Worm (Caenorhabditis elegans): ENCODE results near the gene F14H8.2.
A peak's percentile ranks its signal among the peaks of the same experiment; 100 is the strongest.
"Not testable (repeated sequence)": the region's sequence is repeated elsewhere in the genome, so short reads cannot be mapped to it uniquely, and the experiment has no call there.

The F14H8.2 gene

DNA sequence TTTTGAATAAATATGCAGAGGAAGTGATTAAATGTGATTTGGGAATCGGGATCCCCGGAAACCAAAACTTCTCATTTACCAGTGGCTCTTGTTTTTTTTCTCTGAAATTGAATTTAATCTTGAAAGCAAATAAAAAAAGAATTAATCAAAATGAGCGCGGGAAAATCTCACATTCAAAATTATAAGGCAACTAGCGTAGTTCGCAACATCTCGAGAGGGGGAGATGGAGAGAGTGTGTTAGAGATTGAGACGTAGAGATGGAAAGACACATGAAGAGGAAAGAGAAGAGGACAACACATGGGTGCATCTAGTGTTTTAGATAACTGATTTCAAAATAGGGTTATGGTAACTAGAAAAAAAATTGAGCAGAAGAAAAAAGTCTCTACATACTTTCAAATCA is 28.0 kb upstream of the F14H8.2 start, which contains the start of gene sdc-3:
sdc-3 (minus strand) TSS at position 101 of the 400 bp plus-strand sequence.
- TF ChIP-seq aha-1 (tag), result peak; percentile 73
- TF ChIP-seq nhr-28 (tag; optimal IDR thresholded peaks at IDR 0.05), result peak; percentile 32
- TF ChIP-seq daf-16 (GFP tag; optimal IDR thresholded peaks at IDR 0.05), result no peak
- TF ChIP-seq daf-16 (tag; optimal IDR thresholded peaks at IDR 0.05), result peak; percentile 14
- TF ChIP-seq mxl-3 (GFP tag; optimal IDR thresholded peaks at IDR 0.05), result peak; percentile 19
- no peak for TF ChIP-seq mep-1 (tag; optimal IDR thresholded peaks at IDR 0.05)

DNA sequence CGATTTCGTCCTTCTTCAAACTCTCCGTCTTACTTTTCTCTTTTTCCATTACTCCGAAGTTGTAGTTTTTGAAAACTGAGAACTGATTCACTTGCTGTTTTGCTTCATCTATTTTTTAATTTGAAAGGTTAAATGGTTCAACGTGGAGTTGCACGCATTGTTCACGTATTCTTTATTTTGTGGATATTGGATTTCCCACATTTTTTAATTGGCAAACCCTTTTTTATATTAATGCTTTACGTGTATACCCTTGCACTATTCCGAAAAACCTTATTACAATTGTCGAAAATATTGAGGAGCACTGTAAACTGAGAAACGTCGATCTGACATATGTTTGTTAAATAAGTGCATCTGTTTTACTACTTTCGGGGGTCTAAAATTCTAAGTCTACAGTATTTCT is 16.6 kb upstream of the F14H8.2 start, which contains the start of gene melo-3:
melo-3 (minus strand) TSS at position 101 of the 400 bp plus-strand sequence.
- TF ChIP-seq hmg-1.1 (GFP tag; IDR thresholded peaks at IDR 0.05); pha-4 (GFP tag; IDR thresholded peaks at IDR 0.05); pha-4 (tag; optimal IDR thresholded peaks at IDR 0.05); jun-1 (tag; optimal IDR thresholded peaks at IDR 0.05): not testable (repeated sequence)

DNA sequence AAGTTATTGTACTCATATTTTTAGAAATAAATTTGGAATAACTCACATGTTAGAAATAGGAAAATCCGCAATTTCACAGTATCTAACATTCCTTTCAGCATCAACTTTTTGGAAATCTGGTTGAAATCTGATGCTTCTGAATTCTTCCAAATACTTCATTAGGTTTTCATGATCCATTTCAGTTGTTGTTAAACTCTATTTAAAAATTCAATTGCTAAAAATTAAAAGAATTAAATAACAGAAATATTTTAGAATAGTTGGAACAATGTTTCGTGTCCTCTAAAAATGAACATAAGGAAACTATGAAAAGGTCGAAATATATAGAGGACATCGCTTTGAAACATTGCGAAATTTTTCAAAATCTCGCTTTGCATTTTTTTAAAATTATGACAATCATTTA is 11.2 kb upstream of the F14H8.2 start, which contains the start of gene cng-1:
cng-1 (minus strand) TSS at position 101 of the 400 bp plus-strand sequence.
- TF ChIP-seq zip-11 (GFP tag; IDR thresholded peaks at IDR 0.05); fos-1 (tag; optimal IDR thresholded peaks at IDR 0.05); F37D6.2 (tag; optimal IDR thresholded peaks at IDR 0.05): not testable (repeated sequence)

DNA sequence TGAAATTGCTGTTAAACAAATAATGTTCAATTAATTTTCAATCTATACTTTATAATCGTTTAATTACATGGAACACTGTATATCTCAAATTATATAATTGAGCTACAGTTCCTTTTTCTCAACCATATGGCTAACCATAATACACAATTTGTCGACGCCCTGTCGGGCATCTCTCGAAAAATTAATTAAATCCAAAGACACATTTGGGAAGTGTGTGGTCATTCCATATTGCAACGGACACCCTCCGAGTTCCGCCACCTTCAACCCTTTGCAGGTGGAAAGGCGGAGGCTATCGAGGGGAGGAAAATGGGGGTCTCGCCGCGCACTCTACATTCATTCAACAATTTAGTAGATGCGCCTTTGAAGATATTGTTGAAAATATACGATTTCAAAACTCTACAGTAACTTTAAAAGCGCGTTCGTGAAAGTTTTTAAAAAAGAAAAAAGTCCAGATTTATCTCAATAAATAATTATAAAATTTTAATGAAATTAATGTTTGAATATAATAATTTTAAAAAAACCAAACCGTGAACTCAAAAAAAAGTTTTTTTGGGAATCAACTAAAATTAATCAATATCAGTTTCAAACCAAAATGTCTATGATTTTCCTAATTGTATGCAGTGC is 8.9 kb upstream of the F14H8.2 start, which contains the start of gene F14H8.8:
F14H8.8 (plus strand) TSS at position 574 of the 624 bp plus-strand sequence.
- TF ChIP-seq F49E8.2 (tag; optimal IDR thresholded peaks at IDR 0.05; ENCODE audit: borderline replicate concordance), result peak; percentile 80
- peak; percentile 9 for TF ChIP-seq duxl-1 (tag; optimal IDR thresholded peaks at IDR 0.05; ENCODE audit: poor library complexity)
- no peak for TF ChIP-seq ZK337.2 (GFP tag; IDR thresholded peaks at IDR 0.05)
- peak; percentile 31; the same call in 1 of the 2 replicates for TF ChIP-seq arid-1 (GFP tag; conservative IDR thresholded peaks at IDR 0.05)
- no peak for TF ChIP-seq nhr-48 (tag; optimal IDR thresholded peaks at IDR 0.05)
- TF ChIP-seq egl-43 (GFP tag; IDR thresholded peaks at IDR 0.05), result 0 out of 2 replicates have a peak, but pooled peaks have one; percentile 39
- peak; percentile 49; the same call in 1 of the 2 replicates for TF ChIP-seq Y48G9A.11 (GFP tag; IDR thresholded peaks at IDR 0.05)
- TF ChIP-seq nhr-6 (tag; optimal IDR thresholded peaks at IDR 0.05), result peak; percentile 41
- TF ChIP-seq unc-130 (GFP tag; optimal IDR thresholded peaks at IDR 0.05), result peak; percentile 36
- TF ChIP-seq snpc-4 (tag; optimal IDR thresholded peaks at IDR 0.05), result peak; percentile 77
- TF ChIP-seq lin-38 (GFP tag; IDR thresholded peaks at IDR 0.05), result peak; percentile 60
- TF ChIP-seq snpc-1.2 (GFP tag; IDR thresholded peaks at IDR 0.05), result peak; percentile 77
- TF ChIP-seq T26A8.4 (GFP tag; IDR thresholded peaks at IDR 0.05), result peak; percentile 63; the same call in 1 of the 2 replicates
- TF ChIP-seq zfp-3 (GFP tag; conservative IDR thresholded peaks at IDR 0.05), result no peak

- TF ChIP-seq F26F4.8 (GFP tag; conservative IDR thresholded peaks at IDR 0.05) (no peak), ceh-44 (GFP tag; IDR thresholded peaks at IDR 0.05) (no peak), T26A8.4 (GFP tag; IDR thresholded peaks at IDR 0.05) (no peak), madf-9 (GFP tag; conservative IDR thresholded peaks at IDR 0.05) (no peak), mdt-29 (GFP tag; IDR thresholded peaks at IDR 0.05) (no peak), ZK546.5 (tag; optimal IDR thresholded peaks at IDR 0.05) (no peak), saeg-2 (GFP tag; IDR thresholded peaks at IDR 0.05) (no peak), ces-1 (GFP tag; optimal IDR thresholded peaks at IDR 0.05) (no peak), sdz-12 (GFP tag; optimal IDR thresholded peaks at IDR 0.05) (no peak), fkh-10 (GFP tag; optimal IDR thresholded peaks at IDR 0.05) (no peak), nhr-77 (tag; optimal IDR thresholded peaks at IDR 0.05) (no peak), ztf-11 (tag; optimal IDR thresholded peaks at IDR 0.05) (no peak), lsy-2 (tag; optimal IDR thresholded peaks at IDR 0.05) (no peak), F37D6.2 (tag; optimal IDR thresholded peaks at IDR 0.05) (no peak), ceh-82 (tag; optimal IDR thresholded peaks at IDR 0.05) (no peak)
These were observed 3.4 kb upstream of the F14H8.2 start, which contains the start of gene F14H8.4 for ce11 chrV:15023544-15023943. TSS of gene F14H8.4 (plus strand) at chrV:15023844.
